Worm (Caenorhabditis elegans) whole organism, L4 larva: Measurements from ENCODE around the gene ZK899.5.

Source experiments
- D1046.2 ChIP-seq: fragments of 200-800 bp; sonication (Bioruptor generic); IDR thresholded peaks from 2 replicates; pipeline ENCODE4 v1.3.6; 2022; ENCODE audit warnings: missing genetic modification characterization, missing compliant biosample characterization
- F10B5.3 ChIP-seq: sonication (generic microtip); optimal IDR thresholded peaks from 2 replicates; lab custom pipeline; 2016; ENCODE audit warnings: mild to moderate bottlenecking, missing genetic modification characterization, missing compliant biosample characterization
- F37D6.2 ChIP-seq: sonication (generic microtip); optimal IDR thresholded peaks from 2 replicates; lab custom pipeline; 2016; ENCODE audit warnings: mild to moderate bottlenecking, missing genetic modification characterization, missing compliant biosample characterization
- F49E8.2 ChIP-seq: sonication (generic microtip); optimal IDR thresholded peaks from 2 replicates; lab custom pipeline; 2016; ENCODE audit warnings: missing compliant biosample characterization, mild to moderate bottlenecking, missing genetic modification characterization, borderline replicate concordance
- R02D3.7 ChIP-seq: fragments of 150-350 bp; sonication (generic microtip); optimal IDR thresholded peaks from 3 replicates; lab custom pipeline; 2014; ENCODE audit warnings: missing biosample characterization, missing genetic modification characterization
- Y5F2A.4 ChIP-seq: fragments of 200-800 bp; sonication (Bioruptor generic); optimal IDR thresholded peaks from 2 replicates; lab custom pipeline; 2018; ENCODE audit warnings: mild to moderate bottlenecking, missing genetic modification characterization, missing compliant biosample characterization
- Y75B8A.6 ChIP-seq: fragments of 200-800 bp; sonication (Bioruptor generic); IDR thresholded peaks from 2 replicates; pipeline ENCODE4 v1.3.6; 2022; ENCODE audit warnings: missing genetic modification reagents, missing genetic modification characterization, missing compliant biosample characterization
- ZK337.2 ChIP-seq: fragments of 200-800 bp; sonication (Bioruptor generic); IDR thresholded peaks from 2 replicates; pipeline ENCODE4 v1.3.6; 2022; ENCODE audit warnings: missing genetic modification reagents, missing genetic modification characterization, missing compliant biosample characterization
- ZK546.5 ChIP-seq, 2 experiments: sonication (generic microtip); optimal IDR thresholded peaks; 2 replicates each; lab custom pipeline; 2017; ENCODE audit warnings: missing biosample characterization in 2 of 2, missing genetic modification characterization in 2 of 2
- ama-1 ChIP-seq: fragments of 150-350 bp; optimal IDR thresholded peaks from 2 replicates; lab custom pipeline; 2014; ENCODE audit warnings: inconsistent platforms, mixed read lengths
- arid-1 ChIP-seq: fragments of 200-800 bp; sonication (Bioruptor generic); conservative IDR thresholded peaks from 2 replicates; pipeline ENCODE4 v1.3.6; 2022; ENCODE audit warnings: missing genetic modification reagents, missing genetic modification characterization, missing compliant biosample characterization
- ceh-20 ChIP-seq: fragments of 200-800 bp; sonication (Bioruptor generic); IDR thresholded peaks from 2 replicates; pipeline ENCODE4 v1.3.6; 2022; ENCODE audit warnings: missing genetic modification reagents, missing genetic modification characterization, missing compliant biosample characterization
- ceh-32 ChIP-seq: sonication (generic microtip); optimal IDR thresholded peaks from 2 replicates; lab custom pipeline; 2016; ENCODE audit warnings: mild to moderate bottlenecking, missing genetic modification characterization, missing compliant biosample characterization; ENCODE audit not compliant: poor library complexity
- ces-1 ChIP-seq: fragments of 150-350 bp; sonication (generic microtip); optimal IDR thresholded peaks from 4 replicates; lab custom pipeline; 2014; ENCODE audit warnings: missing biosample characterization, missing genetic modification reagents, missing genetic modification characterization
- cey-2 ChIP-seq: sonication (generic microtip); optimal IDR thresholded peaks from 3 replicates; lab custom pipeline; 2017; ENCODE audit warnings: missing genetic modification characterization, mild to moderate bottlenecking, missing compliant biosample characterization, antibody characterized with exemption, borderline replicate concordance; ENCODE audit not compliant: insufficient read depth
- daf-16 ChIP-seq, 3 experiments: sonication (generic microtip); optimal IDR thresholded peaks; 2 replicates each; lab custom pipeline; 2016 to 2017; ENCODE audit warnings: missing genetic modification characterization in 3 of 3, missing genetic modification reagents in 3 of 3, mild to moderate bottlenecking in 2 of 3, missing compliant biosample characterization in 2 of 3, missing biosample characterization in 1 of 3, moderate library complexity in 1 of 3
- dmd-8 ChIP-seq: fragments of 200-800 bp; sonication (Bioruptor generic); IDR thresholded peaks from 2 replicates; pipeline ENCODE4 v1.3.6; 2022; ENCODE audit warnings: missing genetic modification characterization, missing compliant biosample characterization
- egl-27 ChIP-seq: sonication (generic microtip); optimal IDR thresholded peaks from 3 replicates; lab custom pipeline; 2017; ENCODE audit warnings: missing biosample characterization, missing genetic modification reagents, missing genetic modification characterization
- fkh-10 ChIP-seq: fragments of 150-350 bp; optimal IDR thresholded peaks from 2 replicates; lab custom pipeline; 2014; ENCODE audit warnings: missing biosample characterization, missing genetic modification reagents, missing genetic modification characterization
- gei-8 ChIP-seq: fragments of 200-800 bp; sonication (Bioruptor generic); optimal IDR thresholded peaks from 2 replicates; lab custom pipeline; 2018; ENCODE audit warnings: mild to moderate bottlenecking, missing genetic modification characterization, missing compliant biosample characterization
- hlh-30 ChIP-seq: sonication (generic microtip); optimal IDR thresholded peaks from 2 replicates; lab custom pipeline; 2017; ENCODE audit warnings: antibody characterized with exemption, mild to moderate bottlenecking, missing genetic modification characterization, missing compliant biosample characterization; ENCODE audit not compliant: insufficient read depth
- jun-1 ChIP-seq: fragments of 150-350 bp; optimal IDR thresholded peaks from 2 replicates; lab custom pipeline; 2014; ENCODE audit warnings: missing biosample characterization, missing genetic modification reagents, missing genetic modification characterization
- lim-7 ChIP-seq: fragments of 200-800 bp; sonication (Bioruptor generic); IDR thresholded peaks from 2 replicates; pipeline ENCODE4 v1.3.6; 2022; ENCODE audit warnings: missing genetic modification characterization, missing compliant biosample characterization
- lin-1 ChIP-seq: fragments of 200-800 bp; sonication (Bioruptor generic); IDR thresholded peaks from 2 replicates; pipeline ENCODE4 v1.3.6; 2022; ENCODE audit warnings: missing genetic modification reagents, missing genetic modification characterization, missing compliant biosample characterization
- lin-13 ChIP-seq: fragments of 150-350 bp; optimal IDR thresholded peaks from 2 replicates; lab custom pipeline; 2014; ENCODE audit warnings: missing biosample characterization, missing genetic modification reagents, missing genetic modification characterization
- lin-29 ChIP-seq: fragments of 200-800 bp; sonication (Bioruptor generic); IDR thresholded peaks from 2 replicates; pipeline ENCODE4 v1.3.6; 2022; ENCODE audit warnings: missing genetic modification reagents, missing genetic modification characterization, missing compliant biosample characterization
- lin-38 ChIP-seq: fragments of 200-800 bp; sonication (Bioruptor generic); IDR thresholded peaks from 2 replicates; pipeline ENCODE4 v1.3.6; 2022; ENCODE audit warnings: missing genetic modification reagents, missing genetic modification characterization, missing compliant biosample characterization
- lin-39 ChIP-seq: fragments of 150-350 bp; optimal IDR thresholded peaks from 2 replicates; lab custom pipeline; 2014; ENCODE audit warnings: missing biosample characterization, missing genetic modification reagents, missing genetic modification characterization
- mdl-1 ChIP-seq, 2 experiments: fragments of 150-350 bp in 1 of 2; sonication (generic microtip) in 1 of 2; optimal IDR thresholded peaks; 2 replicates each; lab custom pipeline; 2014 to 2017; ENCODE audit warnings: missing biosample characterization in 2 of 2, missing genetic modification characterization in 2 of 2
- mxl-2 ChIP-seq: fragments of 200-800 bp; sonication (Bioruptor generic); conservative IDR thresholded peaks from 2 replicates; pipeline ENCODE4 v1.3.6; 2022; ENCODE audit warnings: missing genetic modification reagents, missing genetic modification characterization, missing compliant biosample characterization
- nhr-102 ChIP-seq: sonication (generic microtip); optimal IDR thresholded peaks from 2 replicates; lab custom pipeline; 2016; ENCODE audit warnings: mild to moderate bottlenecking, missing genetic modification characterization, moderate library complexity, missing compliant biosample characterization
- nhr-11 ChIP-seq: fragments of 150-350 bp; optimal IDR thresholded peaks from 2 replicates; lab custom pipeline; 2014; ENCODE audit warnings: missing biosample characterization, missing genetic modification characterization
- nhr-237 ChIP-seq: sonication (generic microtip); optimal IDR thresholded peaks from 2 replicates; lab custom pipeline; 2017; ENCODE audit warnings: missing biosample characterization, missing genetic modification characterization
- nhr-28 ChIP-seq: fragments of 150-350 bp; optimal IDR thresholded peaks from 2 replicates; lab custom pipeline; 2014; ENCODE audit warnings: missing biosample characterization, missing genetic modification characterization
- nhr-48 ChIP-seq: sonication (generic microtip); optimal IDR thresholded peaks from 2 replicates; lab custom pipeline; 2016; ENCODE audit warnings: mild to moderate bottlenecking, missing genetic modification characterization, missing compliant biosample characterization
- nhr-6 ChIP-seq: fragments of 150-350 bp; optimal IDR thresholded peaks from 2 replicates; lab custom pipeline; 2014; ENCODE audit warnings: missing biosample characterization, missing genetic modification characterization
- nhr-76 ChIP-seq: fragments of 150-350 bp; optimal IDR thresholded peaks from 2 replicates; lab custom pipeline; 2014; ENCODE audit warnings: missing biosample characterization, missing genetic modification characterization
- nhr-77 ChIP-seq: fragments of 150-350 bp; optimal IDR thresholded peaks from 2 replicates; lab custom pipeline; 2014; ENCODE audit warnings: missing biosample characterization, missing genetic modification characterization
- php-3 ChIP-seq: fragments of 200-800 bp; sonication (Bioruptor generic); IDR thresholded peaks from 2 replicates; pipeline ENCODE4 v1.3.6; 2022; ENCODE audit warnings: missing genetic modification reagents, missing genetic modification characterization, missing compliant biosample characterization
- pqm-1 ChIP-seq: sonication (generic microtip); optimal IDR thresholded peaks from 2 replicates; lab custom pipeline; 2017; ENCODE audit warnings: missing biosample characterization, missing genetic modification characterization
- rbr-2 ChIP-seq: sonication (generic microtip); optimal IDR thresholded peaks from 2 replicates; lab custom pipeline; 2016; ENCODE audit warnings: missing genotype, missing genetic modification characterization, missing compliant biosample characterization
- saeg-2 ChIP-seq: fragments of 200-800 bp; sonication (Bioruptor generic); IDR thresholded peaks from 2 replicates; pipeline ENCODE4 v1.3.6; 2022; ENCODE audit warnings: missing genetic modification reagents, missing genetic modification characterization, missing compliant biosample characterization
- sdz-12 ChIP-seq: fragments of 200-800 bp; sonication (Bioruptor generic); optimal IDR thresholded peaks from 2 replicates; lab custom pipeline; 2018; ENCODE audit warnings: mild to moderate bottlenecking, missing genetic modification characterization, missing compliant biosample characterization
- skn-1 ChIP-seq: fragments of 150-350 bp; optimal IDR thresholded peaks from 2 replicates; lab custom pipeline; 2014; ENCODE audit warnings: missing biosample characterization, missing genetic modification characterization
- snpc-4 ChIP-seq: fragments of 150-350 bp; optimal IDR thresholded peaks from 2 replicates; lab custom pipeline; 2014; ENCODE audit warnings: missing biosample characterization, missing genetic modification characterization
- spr-1 ChIP-seq: sonication (generic microtip); optimal IDR thresholded peaks from 2 replicates; lab custom pipeline; 2016; ENCODE audit warnings: mild to moderate bottlenecking, missing genetic modification characterization, missing compliant biosample characterization
- tra-1 ChIP-seq: fragments of 200-800 bp; sonication (Bioruptor generic); IDR thresholded peaks from 2 replicates; pipeline ENCODE4 v1.3.6; 2022; ENCODE audit warnings: missing genetic modification reagents, missing genetic modification characterization, missing compliant biosample characterization
- unc-39 ChIP-seq: sonication (generic microtip); optimal IDR thresholded peaks from 2 replicates; lab custom pipeline; 2017; ENCODE audit warnings: missing biosample characterization, missing genetic modification characterization
- zfp-2 ChIP-seq: sonication (generic microtip); optimal IDR thresholded peaks from 2 replicates; lab custom pipeline; 2016; ENCODE audit warnings: mild to moderate bottlenecking, missing genetic modification characterization, missing compliant biosample characterization
- zfp-3 ChIP-seq: fragments of 200-800 bp; sonication (Bioruptor generic); conservative IDR thresholded peaks from 2 replicates; pipeline ENCODE4 v1.3.6; 2022; ENCODE audit warnings: missing genetic modification reagents, missing genetic modification characterization, missing compliant biosample characterization
- ztf-7 ChIP-seq: fragments of 150-350 bp; optimal IDR thresholded peaks from 2 replicates; lab custom pipeline; 2014; ENCODE audit warnings: missing biosample characterization, missing genetic modification characterization

The ZK899.5 gene

DNA sequence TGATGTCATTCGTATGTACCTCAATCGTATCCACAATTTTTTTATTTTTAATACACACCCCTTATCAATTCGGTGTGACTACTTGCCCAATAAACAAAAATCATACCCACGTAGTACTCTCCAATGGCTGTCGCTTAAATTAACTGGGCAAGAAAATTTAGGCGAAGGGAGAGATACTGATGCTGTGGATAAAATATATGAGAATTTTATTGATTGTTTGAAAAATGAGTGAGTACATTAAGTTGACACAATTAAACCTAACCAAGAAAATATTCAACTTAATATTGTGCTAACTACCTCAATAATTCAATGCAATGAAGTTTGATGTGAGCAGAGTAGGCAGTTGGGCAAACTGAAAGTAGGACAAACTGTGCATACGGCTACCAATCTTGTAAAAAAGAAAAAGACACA lies 5.0 kb upstream of the ZK899.5 start (continued):
- TF ChIP-seq skn-1 (peak; percentile 49), hlh-30 (peak; percentile 97), cey-2 (tag; lab: Kevin White, UChicago) (peak; percentile 72), lin-39 (tag; lab: Kevin White, UChicago) (peak; percentile 95), ZK337.2 (GFP tag; lab: Robert Waterston, UW) (peak; percentile 74; the same call in 1 of the 2 replicates), ama-1 (lab: Kevin White, UChicago) (no peak), spr-1 (peak; percentile 98), saeg-2 (GFP tag; lab: Robert Waterston, UW) (peak; percentile 97), lim-7 (GFP tag; lab: Robert Waterston, UW) (peak; percentile 41; the same call in 1 of the 2 replicates), egl-27 (peak; percentile 73), daf-16 (GFP tag; optimal IDR thresholded peaks at IDR 0.05; lab: Kevin White, UChicago) (peak; percentile 98 to 99), daf-16 (tag; optimal IDR thresholded peaks at IDR 0.05; lab: Kevin White, UChicago) (peak; percentile 99), jun-1 (tag; lab: Kevin White, UChicago) (peak; percentile 99), pqm-1 (peak; percentile 69), R02D3.7 (tag; lab: Kevin White, UChicago) (no peak), fkh-10 (GFP tag; lab: Kevin White, UChicago) (peak; percentile 99), lin-29 (peak; percentile 96), rbr-2 (tag; lab: Kevin White, UChicago) (peak; percentile 99), ceh-20 (GFP tag; lab: Robert Waterston, UW) (peak; percentile 98), nhr-76 (tag; lab: Kevin White, UChicago) (peak; percentile 85), sdz-12 (GFP tag; lab: Kevin White, UChicago) (peak; percentile 1), nhr-77 (tag; lab: Kevin White, UChicago) (peak; percentile 100), nhr-102 (tag; lab: Kevin White, UChicago) (peak; percentile 100), zfp-3 (GFP tag; lab: Robert Waterston, UW) (peak; percentile 95), ztf-7 (tag; lab: Kevin White, UChicago) (peak; percentile 97), ZK546.5 (tag; optimal IDR thresholded peaks at IDR 0.05; lab: Kevin White, UChicago) (peak; percentile 36 to 85), arid-1 (GFP tag; lab: Robert Waterston, UW) (peak; percentile 90), mxl-2 (GFP tag; lab: Robert Waterston, UW) (peak; percentile 88), nhr-6 (tag; lab: Kevin White, UChicago) (peak; percentile 94), zfp-2 (tag; lab: Kevin White, UChicago) (peak; percentile 89), mdl-1 (tag; optimal IDR thresholded peaks at IDR 0.05; lab: Kevin White, UChicago) (peak; percentile 96), snpc-4 (no peak), tra-1 (GFP tag; lab: Robert Waterston, UW) (peak; percentile 98), Y75B8A.6 (GFP tag; lab: Robert Waterston, UW) (peak; percentile 78; the same call in 1 of the 2 replicates), ceh-32 (tag; lab: Kevin White, UChicago) (peak; percentile 92), F10B5.3 (tag; lab: Kevin White, UChicago) (peak; percentile 96), nhr-11 (tag; lab: Kevin White, UChicago) (peak; percentile 99), nhr-28 (tag; lab: Kevin White, UChicago) (peak; percentile 95), lin-13 (GFP tag; lab: Kevin White, UChicago) (peak; percentile 98), lin-1 (GFP tag; lab: Robert Waterston, UW) (peak; percentile 93), dmd-8 (peak; percentile 66; the same call in 1 of the 2 replicates), nhr-237 (tag; lab: Kevin White, UChicago) (peak; percentile 91), unc-39 (tag; lab: Kevin White, UChicago) (peak; percentile 98), D1046.2 (GFP tag; lab: Robert Waterston, UW) (peak; percentile 94), F49E8.2 (tag; lab: Kevin White, UChicago) (no peak), ces-1 (GFP tag; lab: Kevin White, UChicago) (peak; percentile 96), php-3 (GFP tag; lab: Robert Waterston, UW) (peak; percentile 98), nhr-48 (tag; lab: Kevin White, UChicago) (peak; percentile 98), gei-8 (GFP tag; lab: Kevin White, UChicago) (peak; percentile 78), Y5F2A.4 (GFP tag; lab: Kevin White, UChicago) (peak; percentile 95), lin-38 (peak; percentile 88), F37D6.2 (tag; lab: Kevin White, UChicago) (peak; percentile 99)
